Fruit fly (Drosophila melanogaster) ovary, adult (tissue): Measurements from ENCODE around the gene nkd.

Experiments
- CG17801 ChIP-seq: fragments of 200-800 bp; optimal IDR thresholded peaks from 2 replicates; lab custom pipeline; 2019; ENCODE audit warnings: missing biosample characterization, mild to moderate bottlenecking, missing genetic modification characterization, moderate library complexity; ENCODE audit not compliant: partially characterized antibody

nkd gene

dm6 chr3L:19033154-19033811 lies 12.0 kb downstream of the nkd start:
- TF ChIP-seq CG17801 (GFP tag; lab: Kevin White, UChicago): no peak

- no peak for TF ChIP-seq CG17801 (GFP tag; lab: Kevin White, UChicago)
These were observed 12.6 kb downstream of the nkd start for dm6 chr3L:19032676-19033075.

dm6 chr3L:19031858-19032257 lies 13.4 kb downstream of the nkd start:
- TF ChIP-seq CG17801 (GFP tag; lab: Kevin White, UChicago): no peak

- TF ChIP-seq CG17801 (GFP tag; lab: Kevin White, UChicago): no peak
These were observed 18.1 kb downstream of the nkd start for dm6 chr3L:19027172-19027571.

- TF ChIP-seq CG17801 (GFP tag; lab: Kevin White, UChicago): no peak
These were observed 20.4 kb downstream of the nkd start for dm6 chr3L:19024800-19025199.

- TF ChIP-seq CG17801 (GFP tag; lab: Kevin White, UChicago): no peak
These were observed 23.5 kb downstream of the nkd start for dm6 chr3L:19021701-19022100.

DNA sequence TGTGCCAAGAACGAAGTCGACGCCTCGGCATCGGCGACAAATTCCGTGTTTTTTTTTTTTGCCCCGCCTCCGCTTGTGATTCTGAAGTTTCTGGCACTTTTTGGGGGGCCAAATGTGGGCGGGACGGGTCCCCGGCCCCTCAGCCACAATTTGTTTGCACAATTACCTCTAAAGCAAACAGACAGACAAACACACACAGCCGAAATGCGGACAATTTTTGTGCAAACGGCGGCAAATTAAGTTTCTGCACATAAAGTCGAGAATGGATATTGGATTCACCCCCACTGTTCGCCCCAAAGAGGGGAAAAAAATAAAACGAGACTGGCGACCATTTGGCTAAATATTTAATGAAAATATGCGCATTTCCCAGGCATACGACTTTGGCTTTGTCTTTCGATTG lies 24.8 kb downstream of the nkd start:
- no peak for TF ChIP-seq CG17801 (GFP tag; lab: Kevin White, UChicago)

DNA sequence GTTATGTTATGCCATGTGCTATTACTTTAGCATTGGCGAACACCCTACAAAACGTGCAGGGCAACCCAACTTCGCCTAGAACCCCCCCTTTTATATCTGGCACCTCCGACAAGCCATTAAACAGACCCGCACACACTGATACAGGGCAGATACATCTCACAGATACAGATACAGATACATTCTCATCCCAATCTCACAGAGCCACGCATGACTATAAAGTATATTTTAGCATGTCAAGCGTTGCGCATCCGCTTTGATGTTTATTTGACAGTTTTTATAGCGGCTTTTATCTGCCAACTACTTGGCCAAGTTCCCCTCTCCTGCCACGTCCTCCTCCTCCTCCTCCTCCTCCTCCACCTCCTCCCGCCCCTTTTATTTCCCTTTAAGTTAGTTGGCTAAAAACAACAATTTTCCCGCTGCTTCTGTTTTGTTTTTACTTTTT lies 25.9 kb downstream of the nkd start:
- no peak for TF ChIP-seq CG17801 (GFP tag; lab: Kevin White, UChicago)

DNA sequence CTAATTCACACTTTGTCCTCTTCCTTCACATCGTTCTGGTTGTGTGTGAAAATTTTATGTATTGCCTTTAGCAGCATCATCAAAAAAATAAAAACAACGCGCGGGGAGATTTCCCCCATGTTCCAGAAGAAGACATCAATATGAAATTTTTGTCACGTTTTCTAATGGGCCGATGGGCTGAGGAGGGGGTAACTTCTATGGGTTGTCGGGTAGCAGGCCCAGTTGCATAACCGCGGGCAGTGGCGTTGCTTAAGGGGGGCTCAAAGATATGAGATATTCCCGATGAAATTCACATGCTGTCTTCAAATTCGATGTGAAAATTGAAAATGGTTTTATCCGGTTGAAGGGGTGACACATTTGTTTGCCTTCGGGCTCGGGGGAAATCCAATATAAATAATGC lies 26.8 kb downstream of the nkd start:
- TF ChIP-seq CG17801 (GFP tag; lab: Kevin White, UChicago): no peak

DNA sequence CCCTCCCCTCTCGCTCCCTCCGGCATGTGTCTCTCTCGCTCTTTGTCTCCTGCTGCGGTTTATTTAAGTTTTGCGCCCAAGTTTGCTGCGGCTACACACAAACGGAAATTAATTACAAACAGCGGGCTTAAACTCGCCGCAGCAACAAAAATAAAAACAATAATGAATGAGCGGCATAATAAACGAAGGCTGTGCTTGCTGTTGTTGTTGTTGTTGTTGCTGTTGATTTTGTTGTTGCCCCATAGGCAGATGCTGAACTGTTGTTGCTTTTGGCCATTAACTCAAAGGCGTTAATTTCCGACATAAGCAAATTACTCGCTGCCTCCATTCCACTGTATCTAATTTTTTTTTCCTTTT lies 28.5 kb downstream of the nkd start:
- no peak for TF ChIP-seq CG17801 (GFP tag; lab: Kevin White, UChicago)

dm6 chr3L:19016133-19016804 lies 29.0 kb downstream of the nkd start:
- no peak for TF ChIP-seq CG17801 (GFP tag; lab: Kevin White, UChicago)

- TF ChIP-seq CG17801 (GFP tag; lab: Kevin White, UChicago): no peak
These were observed 29.7 kb downstream of the nkd start for dm6 chr3L:19015454-19016054.

DNA sequence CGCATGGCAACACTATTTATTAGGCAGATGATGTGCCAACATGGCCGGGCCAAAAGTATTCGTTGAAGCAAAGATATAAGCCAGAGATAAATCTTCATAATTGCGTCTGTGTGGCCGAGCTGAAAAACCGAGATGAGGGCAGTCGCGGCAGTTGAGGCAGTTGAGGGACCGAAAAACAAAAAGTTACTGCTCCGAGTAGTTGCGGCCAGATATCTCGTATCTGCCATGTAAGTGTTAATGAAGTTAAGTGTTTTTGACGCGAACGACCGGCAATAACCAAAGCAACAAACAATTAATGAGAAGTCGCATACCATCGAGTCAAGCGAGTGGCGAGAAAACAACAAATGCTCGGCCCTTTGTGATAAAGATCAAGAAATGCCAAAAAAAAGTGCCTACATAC lies 30.4 kb downstream of the nkd start:
- no peak for TF ChIP-seq CG17801 (GFP tag; lab: Kevin White, UChicago)

- TF ChIP-seq CG17801 (GFP tag; lab: Kevin White, UChicago): no peak
These were observed 31.2 kb downstream of the nkd start for dm6 chr3L:19014090-19014489.

dm6 chr3L:19013086-19013752 lies 32.0 kb downstream of the nkd start:
- no peak for TF ChIP-seq CG17801 (GFP tag; lab: Kevin White, UChicago)
